Fruit fly (Drosophila melanogaster): ENCODE results near the gene CG11178.

dm6 chrX:13586888-13587287 lies 18.6 kb upstream of the CG11178 start:
- TF ChIP-seq CG4496 (GFP tag; IDR thresholded peaks at IDR 0.05): no peak
- TF ChIP-seq CG12605 (GFP tag; IDR thresholded peaks at IDR 0.05): no peak
- no peak for TF ChIP-seq CG15710 (tag; optimal IDR thresholded peaks at IDR 0.05)
- no peak for TF ChIP-seq rn (GFP tag; IDR thresholded peaks at IDR 0.05)
- no peak for TF ChIP-seq Snoo (tag; optimal IDR thresholded peaks at IDR 0.05)
- TF ChIP-seq gl (tag; optimal IDR thresholded peaks at IDR 0.05): no peak
- TF ChIP-seq EcR (GFP tag; optimal IDR thresholded peaks at IDR 0.05): no peak
- no peak for TF ChIP-seq fd96Ca (GFP tag; IDR thresholded peaks at IDR 0.05)
- no peak for TF ChIP-seq Pif1B (GFP tag; optimal IDR thresholded peaks at IDR 0.05)
- no peak for TF ChIP-seq CG8301 (tag; optimal IDR thresholded peaks at IDR 0.05)
- no peak for TF ChIP-seq CG9948 (tag; optimal IDR thresholded peaks at IDR 0.05)
- TF ChIP-seq Pif1A (GFP tag; optimal IDR thresholded peaks at IDR 0.05): no peak
